Worm (Caenorhabditis elegans): ENCODE data around the gene spp-7.

DNA sequence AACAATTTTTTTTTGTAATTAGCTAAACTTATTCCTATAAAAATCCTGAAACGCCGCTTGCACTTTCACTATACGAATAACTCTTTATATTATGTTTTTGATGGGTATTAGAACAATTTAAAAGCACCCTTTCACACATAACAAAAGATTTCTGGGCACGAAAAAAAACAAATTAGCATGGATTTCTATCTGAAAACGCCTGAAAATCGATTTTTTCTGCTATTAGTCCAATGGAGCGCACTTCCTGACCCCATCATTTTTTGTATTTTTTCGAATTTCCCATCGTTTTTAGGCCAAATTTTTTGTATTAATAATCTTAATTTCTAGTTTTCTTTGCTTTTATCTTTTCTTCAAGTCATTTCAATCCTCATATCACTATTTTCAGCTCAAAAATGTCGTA, 46.2 kb downstream of the spp-7 start, which contains the start of gene F41H10.3:
- no peak for TF ChIP-seq elt-2 (tag; optimal IDR thresholded peaks at IDR 0.05)
- TF ChIP-seq sup-37 (GFP tag; optimal IDR thresholded peaks at IDR 0.05) = no peak
- no peak for TF ChIP-seq nhr-90 (tag; optimal IDR thresholded peaks at IDR 0.05; ENCODE audit: poor library complexity)
- no peak for TF ChIP-seq egl-27 (tag; optimal IDR thresholded peaks at IDR 0.05)
- no peak for TF ChIP-seq lsy-2 (tag; optimal IDR thresholded peaks at IDR 0.05)
- TF ChIP-seq sptf-1 (tag; optimal IDR thresholded peaks at IDR 0.05) = no peak
- no peak for TF ChIP-seq aly-2 (tag; optimal IDR thresholded peaks at IDR 0.05)
- TF ChIP-seq nhr-84 (tag; optimal IDR thresholded peaks at IDR 0.05) = no peak
- no peak for TF ChIP-seq unc-130 (tag; optimal IDR thresholded peaks at IDR 0.05)
- TF ChIP-seq hlh-4 (tag; optimal IDR thresholded peaks at IDR 0.05) = no peak
